Fruit fly (Drosophila melanogaster) whole organism, embryonic: ENCODE measurements around the gene Notum.

Experiments used
- Aef1 ChIP-seq: fragments of 200-800 bp; sonication (Bioruptor generic); IDR thresholded peaks from 3 replicates; pipeline ENCODE4 v1.3.6; 2022; ENCODE audit warnings: missing biosample characterization, missing genetic modification characterization
- BtbVII ChIP-seq: fragments of 200-800 bp; sonication (Bioruptor generic); optimal IDR thresholded peaks from 3 replicates; lab custom pipeline; 2017; ENCODE audit warnings: missing biosample characterization, mild to moderate bottlenecking, missing genetic modification characterization
- CG1024 ChIP-seq: fragments of 200-800 bp; sonication (Bioruptor generic); IDR thresholded peaks from 2 replicates; pipeline ENCODE4 v1.3.6; 2022; ENCODE audit warnings: missing biosample characterization, missing genetic modification characterization
- CG10979 ChIP-seq: fragments of 200-800 bp; sonication (Bioruptor generic); optimal IDR thresholded peaks from 2 replicates; lab custom pipeline; 2018; ENCODE audit warnings: missing biosample characterization, mild to moderate bottlenecking, missing genetic modification characterization, moderate library complexity
- CG12744 ChIP-seq: fragments of 200-800 bp; sonication (Bioruptor generic); optimal IDR thresholded peaks from 2 replicates; lab custom pipeline; 2016; ENCODE audit warnings: missing biosample characterization, missing genetic modification characterization
- CG13624 ChIP-seq: fragments of 200-800 bp; sonication (Bioruptor generic); optimal IDR thresholded peaks from 2 replicates; lab custom pipeline; 2016; ENCODE audit warnings: missing biosample characterization, missing genetic modification characterization
- CG14710 ChIP-seq: fragments of 200-800 bp; sonication (Bioruptor generic); optimal IDR thresholded peaks from 3 replicates; lab custom pipeline; 2019; ENCODE audit warnings: missing biosample characterization, mild to moderate bottlenecking, missing genetic modification characterization, moderate library complexity
- CG17328 ChIP-seq: fragments of 200-800 bp; sonication (Bioruptor generic); IDR thresholded peaks from 2 replicates; pipeline ENCODE4 v1.3.6; 2022; ENCODE audit warnings: missing biosample characterization, missing genetic modification characterization
- CG18476 ChIP-seq: fragments of 200-800 bp; sonication (Bioruptor generic); optimal IDR thresholded peaks from 2 replicates; lab custom pipeline; 2016; ENCODE audit warnings: missing biosample characterization, mild to moderate bottlenecking, missing genetic modification characterization
- CG30020 ChIP-seq: fragments of 200-800 bp; optimal IDR thresholded peaks from 2 replicates; lab custom pipeline; 2019; ENCODE audit warnings: missing biosample characterization, mild to moderate bottlenecking, missing genetic modification characterization, moderate library complexity
- CG30403 ChIP-seq: fragments of 200-800 bp; sonication (Bioruptor generic); optimal IDR thresholded peaks from 3 replicates; lab custom pipeline; 2016; ENCODE audit warnings: missing biosample characterization, missing genetic modification characterization
- CG31224 ChIP-seq: fragments of 200-800 bp; sonication (Bioruptor generic); IDR thresholded peaks from 2 replicates; pipeline ENCODE4 v1.3.6; 2022; ENCODE audit warnings: missing biosample characterization, missing genetic modification characterization
- CG4854 ChIP-seq: fragments of 200-800 bp; sonication (Bioruptor generic); optimal IDR thresholded peaks from 2 replicates; lab custom pipeline; 2016; ENCODE audit warnings: missing biosample characterization, missing genetic modification characterization, inconsistent platforms
- CG6854 ChIP-seq: fragments of 200-800 bp; sonication (Bioruptor generic); optimal IDR thresholded peaks from 3 replicates; lab custom pipeline; 2017; ENCODE audit warnings: missing biosample characterization, mild to moderate bottlenecking, missing genetic modification characterization
- CG8388 ChIP-seq: fragments of 200-800 bp; sonication (Bioruptor generic); optimal IDR thresholded peaks from 2 replicates; lab custom pipeline; 2019; ENCODE audit warnings: missing biosample characterization, mild to moderate bottlenecking, missing genetic modification characterization, moderate library complexity
- CG8924 ChIP-seq: fragments of 200-800 bp; optimal IDR thresholded peaks from 3 replicates; lab custom pipeline; 2019; ENCODE audit warnings: missing biosample characterization, mild to moderate bottlenecking, missing genetic modification characterization, moderate library complexity
- CHES-1-like ChIP-seq: fragments of 200-800 bp; sonication (Bioruptor generic); optimal IDR thresholded peaks from 2 replicates; lab custom pipeline; 2016; ENCODE audit warnings: missing biosample characterization, missing genetic modification characterization
- CoRest ChIP-seq: fragments of 200-800 bp; sonication (Bioruptor generic); optimal IDR thresholded peaks from 3 replicates; lab custom pipeline; 2018; ENCODE audit warnings: missing biosample characterization, mild to moderate bottlenecking, missing genetic modification characterization, moderate library complexity
- D ChIP-seq, 2 experiments: fragments of 200-800 bp in 1 of 2; fragments of >200 bp in 1 of 2; sonication (Bioruptor generic) in 1 of 2; optimal IDR thresholded peaks; 2 replicates in 1 of 2; 3 replicates in 1 of 2; lab custom pipeline; 2017; ENCODE audit warnings: mild to moderate bottlenecking in 1 of 2, missing biosample characterization in 1 of 2, missing genetic modification characterization in 1 of 2, missing genetic modification reagents in 1 of 2
- D19B ChIP-seq: fragments of 200-800 bp; sonication (Bioruptor generic); optimal IDR thresholded peaks from 2 replicates; lab custom pipeline; 2017; ENCODE audit warnings: missing biosample characterization, mild to moderate bottlenecking, missing genetic modification characterization
- Dbx ChIP-seq: fragments of 200-800 bp; sonication (Bioruptor generic); IDR thresholded peaks from 3 replicates; pipeline ENCODE4 v1.3.6; 2022; ENCODE audit warnings: missing biosample characterization, missing genetic modification characterization
- Doc2 ChIP-seq: fragments of 200-800 bp; sonication (Bioruptor generic); IDR thresholded peaks from 2 replicates; pipeline ENCODE4 v1.3.6; 2022; ENCODE audit warnings: missing biosample characterization, missing genetic modification characterization
- HLH4C ChIP-seq: fragments of 200-800 bp; sonication (Bioruptor generic); IDR thresholded peaks from 3 replicates; pipeline ENCODE4 v1.3.6; 2022; ENCODE audit warnings: missing biosample characterization, missing genetic modification characterization; ENCODE audit not compliant: partially characterized antibody
- Meics ChIP-seq: fragments of 200-800 bp; sonication (Bioruptor generic); optimal IDR thresholded peaks from 2 replicates; lab custom pipeline; 2017; ENCODE audit warnings: missing biosample characterization, mild to moderate bottlenecking, missing genetic modification characterization
- NC2α ChIP-seq: fragments of 200-800 bp; sonication (Bioruptor generic); optimal IDR thresholded peaks from 2 replicates; lab custom pipeline; 2016; ENCODE audit warnings: missing biosample characterization, missing genetic modification characterization
- Optix ChIP-seq: fragments of 200-800 bp; sonication (Bioruptor generic); IDR thresholded peaks from 3 replicates; pipeline ENCODE4 v1.3.6; 2022; ENCODE audit warnings: missing biosample characterization, missing genetic modification characterization
- Sry-β ChIP-seq: fragments of 200-800 bp; sonication (Bioruptor generic); optimal IDR thresholded peaks from 2 replicates; lab custom pipeline; 2018; ENCODE audit warnings: missing biosample characterization, mild to moderate bottlenecking, missing genetic modification characterization, moderate library complexity
- Xbp1 ChIP-seq: fragments of 200-800 bp; sonication (Bioruptor generic); optimal IDR thresholded peaks from 3 replicates; lab custom pipeline; 2016; ENCODE audit warnings: missing biosample characterization, mild to moderate bottlenecking, missing genetic modification characterization
- abd-A ChIP-seq: fragments of 200-800 bp; sonication (Bioruptor generic); optimal IDR thresholded peaks from 3 replicates; lab custom pipeline; 2019; ENCODE audit warnings: missing biosample characterization, mild to moderate bottlenecking, missing genetic modification characterization, moderate library complexity
- bbx ChIP-seq: fragments of 200-800 bp; sonication (Bioruptor generic); IDR thresholded peaks from 2 replicates; pipeline ENCODE4 v1.3.6; 2022; ENCODE audit warnings: missing biosample characterization, missing genetic modification characterization; ENCODE audit not compliant: partially characterized antibody
- bcd ChIP-seq: fragments of 200-800 bp; sonication (Bioruptor generic); optimal IDR thresholded peaks from 2 replicates; lab custom pipeline; 2017; ENCODE audit warnings: missing biosample characterization, mild to moderate bottlenecking, missing genetic modification characterization
- chif ChIP-seq, 2 experiments: fragments of 200-800 bp; sonication (Bioruptor generic); optimal IDR thresholded peaks; 3 replicates each; lab custom pipeline; 2016; ENCODE audit warnings: missing biosample characterization in 2 of 2, missing genetic modification characterization in 2 of 2
- chinmo ChIP-seq: fragments of 200-800 bp; sonication (Bioruptor generic); IDR thresholded peaks from 4 replicates; pipeline ENCODE4 v1.3.6; 2022; ENCODE audit warnings: missing biosample characterization, missing genetic modification characterization; ENCODE audit not compliant: partially characterized antibody
- cwo ChIP-seq: fragments of 200-800 bp; sonication (Bioruptor generic); optimal IDR thresholded peaks from 3 replicates; lab custom pipeline; 2017; ENCODE audit warnings: missing biosample characterization, missing genetic modification characterization, mild to moderate bottlenecking, moderate library complexity, missing genetic modification reagents
- dmrt99B ChIP-seq: fragments of 200-800 bp; sonication (Bioruptor generic); optimal IDR thresholded peaks from 2 replicates; lab custom pipeline; 2018; ENCODE audit warnings: missing biosample characterization, mild to moderate bottlenecking, missing genetic modification characterization, moderate library complexity
- ewg ChIP-seq: fragments of 200-800 bp; sonication (Bioruptor generic); optimal IDR thresholded peaks from 3 replicates; lab custom pipeline; 2017; ENCODE audit warnings: mild to moderate bottlenecking, missing biosample characterization, missing genetic modification reagents, missing genetic modification characterization
- gcm2 ChIP-seq: fragments of 200-800 bp; sonication (Bioruptor generic); optimal IDR thresholded peaks from 2 replicates; lab custom pipeline; 2016; ENCODE audit warnings: missing biosample characterization, missing genetic modification characterization
- ind ChIP-seq: fragments of 200-800 bp; sonication (Bioruptor generic); optimal IDR thresholded peaks from 3 replicates; lab custom pipeline; 2016; ENCODE audit warnings: missing biosample characterization, missing genetic modification characterization
- jigr1 ChIP-seq: fragments of 200-800 bp; sonication (Bioruptor generic); IDR thresholded peaks from 3 replicates; pipeline ENCODE4 v1.3.6; 2022; ENCODE audit warnings: missing biosample characterization, missing genetic modification characterization
- jumu ChIP-seq: fragments of 200-800 bp; sonication (Bioruptor generic); optimal IDR thresholded peaks from 3 replicates; lab custom pipeline; 2016; ENCODE audit warnings: missing biosample characterization, missing genetic modification characterization
- kah ChIP-seq: fragments of 200-800 bp; sonication (Bioruptor generic); optimal IDR thresholded peaks from 2 replicates; lab custom pipeline; 2018; ENCODE audit warnings: missing biosample characterization, mild to moderate bottlenecking, missing genetic modification characterization
- lmd ChIP-seq: fragments of 200-800 bp; sonication (Bioruptor generic); IDR thresholded peaks from 2 replicates; pipeline ENCODE4 v1.3.6; 2022; ENCODE audit warnings: missing biosample characterization, missing genetic modification characterization
- nom ChIP-seq: fragments of 200-800 bp; sonication (Bioruptor generic); optimal IDR thresholded peaks from 2 replicates; lab custom pipeline; 2017; ENCODE audit warnings: missing biosample characterization, missing genetic modification characterization, mild to moderate bottlenecking, moderate library complexity, missing genetic modification reagents
- odd ChIP-seq: fragments of 200-800 bp; sonication (Bioruptor generic); optimal IDR thresholded peaks from 2 replicates; lab custom pipeline; 2017; ENCODE audit warnings: missing biosample characterization, mild to moderate bottlenecking, missing genetic modification characterization
- peb ChIP-seq: fragments of 200-800 bp; sonication (Bioruptor generic); IDR thresholded peaks from 2 replicates; pipeline ENCODE4 v1.3.6; 2022; ENCODE audit warnings: missing biosample characterization, missing genetic modification characterization
- pfk ChIP-seq: fragments of 200-800 bp; sonication (Bioruptor generic); optimal IDR thresholded peaks from 2 replicates; lab custom pipeline; 2018; ENCODE audit warnings: missing biosample characterization, mild to moderate bottlenecking, missing genetic modification characterization, moderate library complexity
- slbo ChIP-seq: fragments of 200-800 bp; sonication (Bioruptor generic); IDR thresholded peaks from 2 replicates; pipeline ENCODE4 v1.3.6; 2022; ENCODE audit warnings: missing biosample characterization, missing genetic modification characterization
- stc ChIP-seq: fragments of 200-800 bp; sonication (Bioruptor generic); IDR thresholded peaks from 2 replicates; pipeline ENCODE4 v1.3.6; 2022; ENCODE audit warnings: missing biosample characterization, missing genetic modification characterization
- unpg ChIP-seq: fragments of 200-800 bp; sonication (Bioruptor generic); optimal IDR thresholded peaks from 3 replicates; lab custom pipeline; 2018; ENCODE audit warnings: missing biosample characterization, mild to moderate bottlenecking, missing genetic modification characterization, moderate library complexity
- wek ChIP-seq: fragments of 200-800 bp; sonication (Bioruptor generic); optimal IDR thresholded peaks from 3 replicates; lab custom pipeline; 2018; ENCODE audit warnings: missing biosample characterization, mild to moderate bottlenecking, missing genetic modification characterization, moderate library complexity

Notum gene

DNA sequence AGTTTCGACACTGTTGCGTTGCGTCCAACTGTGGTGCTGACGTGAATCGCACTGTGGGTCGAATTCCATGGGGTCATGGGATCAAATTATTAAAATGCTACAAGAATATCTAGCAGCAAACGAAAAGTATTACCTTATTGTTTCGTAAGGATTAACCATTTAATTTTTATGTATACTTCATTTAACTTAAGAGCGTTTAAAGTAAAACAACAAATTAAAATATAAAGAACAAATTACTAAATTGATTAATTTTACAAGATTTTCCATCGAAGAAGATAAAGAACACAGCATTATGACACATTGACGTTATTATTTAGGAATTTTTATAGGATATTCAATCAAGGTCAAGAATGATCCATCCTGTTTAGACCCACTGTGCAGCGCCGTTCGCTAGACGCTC, 30.8 kb downstream of the Notum start (continued):
- TF ChIP-seq lmd: peak; percentile 63
- TF ChIP-seq CG30020: no peak
- TF ChIP-seq BtbVII (GFP tag; lab: Kevin White, UChicago): peak; percentile 45
- TF ChIP-seq peb (GFP tag; lab: Robert Waterston, UW): no peak
- peak; percentile 80 for TF ChIP-seq dmrt99B
- no peak for TF ChIP-seq CG18476 (GFP tag; lab: Kevin White, UChicago)
- TF ChIP-seq CG8924: peak; percentile 46
- TF ChIP-seq CG17328: no peak
- TF ChIP-seq stc (GFP tag; lab: Robert Waterston, UW): peak; percentile 26; the same call in 1 of the 2 replicates
- TF ChIP-seq odd (GFP tag; lab: Kevin White, UChicago): peak; percentile 10
- no peak for TF ChIP-seq D (optimal IDR thresholded peaks at IDR 0.05; lab: Kevin White, UChicago)
- TF ChIP-seq D (GFP tag; optimal IDR thresholded peaks at IDR 0.05; lab: Kevin White, UChicago): peak; percentile 43
- peak; percentile 57 for TF ChIP-seq Xbp1 (GFP tag; lab: Kevin White, UChicago)
- peak; percentile 26 for TF ChIP-seq D19B (GFP tag; lab: Kevin White, UChicago)
- TF ChIP-seq slbo: no peak
- TF ChIP-seq CG1024 (GFP tag; lab: Robert Waterston, UW): 0 out of 2 replicates have a peak, but pooled peaks have one; percentile 21
- TF ChIP-seq pfk (GFP tag; lab: Kevin White, UChicago): no peak
- TF ChIP-seq bcd (GFP tag; lab: Kevin White, UChicago): peak; percentile 49
- no peak for TF ChIP-seq NC2α
- no peak for TF ChIP-seq CG6854
- TF ChIP-seq Sry-β (GFP tag; lab: Kevin White, UChicago): no peak
- TF ChIP-seq jigr1 (GFP tag; lab: Robert Waterston, UW): no peak
- TF ChIP-seq wek: no peak
- TF ChIP-seq cwo: peak; percentile 34
- TF ChIP-seq chinmo (GFP tag; lab: Robert Waterston, UW): no peak
- TF ChIP-seq ind (GFP tag; lab: Kevin White, UChicago): peak; percentile 21
- no peak for TF ChIP-seq gcm2 (GFP tag; lab: Kevin White, UChicago)
- TF ChIP-seq unpg (GFP tag; lab: Kevin White, UChicago): peak; percentile 50
- TF ChIP-seq CoRest (tag; lab: Kevin White, UChicago): peak; percentile 64
- no peak for TF ChIP-seq CHES-1-like (GFP tag; lab: Kevin White, UChicago)
- TF ChIP-seq Dbx: no peak
- TF ChIP-seq bbx: no peak
- no peak for TF ChIP-seq CG13624 (GFP tag; lab: Kevin White, UChicago)
- TF ChIP-seq nom: no peak
- TF ChIP-seq kah (GFP tag; lab: Kevin White, UChicago): peak; percentile 9
- no peak for TF ChIP-seq HLH4C (GFP tag; lab: Robert Waterston, UW)
- TF ChIP-seq Doc2 (GFP tag; lab: Robert Waterston, UW): no peak
- TF ChIP-seq Meics (GFP tag; lab: Kevin White, UChicago): peak; percentile 32
- TF ChIP-seq CG4854 (GFP tag; lab: Kevin White, UChicago): no peak
- TF ChIP-seq CG8388 (GFP tag; lab: Kevin White, UChicago): peak; percentile 54
- TF ChIP-seq abd-A: no peak
- 0 out of 3 replicates have a peak, but pooled peaks have one; percentile 18 for TF ChIP-seq Optix (GFP tag; lab: Robert Waterston, UW)
- peak; percentile 44 for TF ChIP-seq CG14710
- TF ChIP-seq CG10979 (tag; lab: Kevin White, UChicago): peak; percentile 49
- TF ChIP-seq chif (GFP tag; optimal IDR thresholded peaks at IDR 0.05; lab: Kevin White, UChicago): peak; percentile 10 to 27
- peak; percentile 46 for TF ChIP-seq ewg (GFP tag; lab: Kevin White, UChicago)
- no peak for TF ChIP-seq CG12744 (GFP tag; lab: Kevin White, UChicago)
- TF ChIP-seq CG30403 (GFP tag; lab: Kevin White, UChicago): peak; percentile 50
- TF ChIP-seq CG31224: 0 out of 2 replicates have a peak, but pooled peaks have one; percentile 11
- TF ChIP-seq Aef1: no peak
- TF ChIP-seq jumu (GFP tag; lab: Kevin White, UChicago): no peak
